Worm (Caenorhabditis elegans): ENCODE measurements around the gene F48F7.5.

F48F7.5 gene

ce11 chrX:13948167-13948566, 27.3 kb upstream of the F48F7.5 start:
- TF ChIP-seq ztf-4 (tag; optimal IDR thresholded peaks at IDR 0.05) (no peak), ztf-11 (tag; optimal IDR thresholded peaks at IDR 0.05) (peak in 1 of 2 experiments; percentile 9), sptf-1 (tag; optimal IDR thresholded peaks at IDR 0.05) (no peak), efl-1 (optimal IDR thresholded peaks at IDR 0.05) (no peak), efl-1 (GFP tag; optimal IDR thresholded peaks at IDR 0.05 in 1 of 2) (peak in 1 of 2 experiments; percentile 36), nhr-19 (GFP tag; conservative IDR thresholded peaks at IDR 0.05) (no peak), nhr-90 (tag; optimal IDR thresholded peaks at IDR 0.05; ENCODE audit: poor library complexity) (no peak), ceh-82 (tag; optimal IDR thresholded peaks at IDR 0.05) (peak in 1 of 3 experiments; percentile 1), swsn-7 (tag; optimal IDR thresholded peaks at IDR 0.05) (no peak), nhr-71 (tag; optimal IDR thresholded peaks at IDR 0.05) (no peak), ets-5 (GFP tag; IDR thresholded peaks at IDR 0.05) (no peak), lin-14 (GFP tag; optimal IDR thresholded peaks at IDR 0.05) (peak; percentile 20), nhr-76 (tag; optimal IDR thresholded peaks at IDR 0.05) (no peak), aly-2 (tag; optimal IDR thresholded peaks at IDR 0.05) (no peak), elt-3 (tag; optimal IDR thresholded peaks at IDR 0.05) (no peak), skn-1 (tag; optimal IDR thresholded peaks at IDR 0.05) (no peak), dsc-1 (tag; optimal IDR thresholded peaks at IDR 0.05) (peak; percentile 22)

- TF ChIP-seq unc-130 (tag; optimal IDR thresholded peaks at IDR 0.05) = no peak
- no peak for TF ChIP-seq ceh-90 (tag; optimal IDR thresholded peaks at IDR 0.05)
- TF ChIP-seq unc-62 (GFP tag; optimal IDR thresholded peaks at IDR 0.05) = no peak
Measured at ce11 chrX:13948810-13949209, 26.6 kb upstream of the F48F7.5 start, which contains the start of gene alg-1. TSS of gene alg-1 (plus strand) at chrX:13949110.

- TF ChIP-seq lin-35 (GFP tag; optimal IDR thresholded peaks at IDR 0.05) = peak; percentile 6 to 63
- TF ChIP-seq dpl-1 (GFP tag; optimal IDR thresholded peaks at IDR 0.05) = no peak
- no peak for TF ChIP-seq ceh-90 (tag; optimal IDR thresholded peaks at IDR 0.05)
- no peak for TF ChIP-seq unc-30 (tag; optimal IDR thresholded peaks at IDR 0.05)
- TF ChIP-seq elt-2 (tag; optimal IDR thresholded peaks at IDR 0.05) = no peak
- no peak for TF ChIP-seq unc-130 (tag; optimal IDR thresholded peaks at IDR 0.05)
- peak in 4 of 6 experiments; percentile 56 to 76 (median 68) for TF ChIP-seq elt-3 (tag; optimal IDR thresholded peaks at IDR 0.05)
- peak; percentile 58 for TF ChIP-seq nhr-47 (tag; optimal IDR thresholded peaks at IDR 0.05)
- no peak for TF ChIP-seq mef-2 (tag; optimal IDR thresholded peaks at IDR 0.05)
- TF ChIP-seq unc-62 (GFP tag; optimal IDR thresholded peaks at IDR 0.05) = no peak
- no peak for TF ChIP-seq unc-86 (tag; optimal IDR thresholded peaks at IDR 0.05)
- no peak for TF ChIP-seq ets-5 (GFP tag; IDR thresholded peaks at IDR 0.05)
- no peak for TF ChIP-seq snpc-4 (tag; optimal IDR thresholded peaks at IDR 0.05)
- TF ChIP-seq unc-98 (GFP tag; IDR thresholded peaks at IDR 0.05) = no peak
- TF ChIP-seq lin-15B (tag; optimal IDR thresholded peaks at IDR 0.05) = no peak
- no peak for TF ChIP-seq C34B4.2 (tag; optimal IDR thresholded peaks at IDR 0.05)
- TF ChIP-seq sox-4 (tag; optimal IDR thresholded peaks at IDR 0.05) = no peak
- peak; percentile 68 for TF ChIP-seq snu-23 (GFP tag; optimal IDR thresholded peaks at IDR 0.05)
- TF ChIP-seq rnt-1 (tag; optimal IDR thresholded peaks at IDR 0.05) = peak; percentile 32
- peak; percentile 40 for TF ChIP-seq xbp-1 (tag; optimal IDR thresholded peaks at IDR 0.05)
- peak; percentile 34 for TF ChIP-seq fos-1 (tag; optimal IDR thresholded peaks at IDR 0.05)
- peak; percentile 13 to 50 for TF ChIP-seq efl-1 (optimal IDR thresholded peaks at IDR 0.05)
- peak in 1 of 2 experiments; percentile 75 for TF ChIP-seq efl-1 (GFP tag; optimal IDR thresholded peaks at IDR 0.05 in 1 of 2)
- TF ChIP-seq pag-3 (tag; optimal IDR thresholded peaks at IDR 0.05; ENCODE audit: borderline replicate concordance, insufficient read depth) = no peak
- TF ChIP-seq egl-13 (tag; optimal IDR thresholded peaks at IDR 0.05) = no peak
- no peak for TF ChIP-seq ceh-63 (GFP tag; optimal IDR thresholded peaks at IDR 0.05)
- TF ChIP-seq ztf-11 (tag; optimal IDR thresholded peaks at IDR 0.05) = peak in 1 of 2 experiments; percentile 22
- peak; percentile 73 for TF ChIP-seq nhr-71 (tag; optimal IDR thresholded peaks at IDR 0.05)
- TF ChIP-seq fkh-8 (tag; optimal IDR thresholded peaks at IDR 0.05) = no peak
- TF ChIP-seq mdl-1 (tag; optimal IDR thresholded peaks at IDR 0.05) = peak in 1 of 2 experiments; percentile 38
- peak; percentile 38 to 72 for TF ChIP-seq egl-27 (tag; optimal IDR thresholded peaks at IDR 0.05)
- TF ChIP-seq hpl-2 (GFP tag; optimal IDR thresholded peaks at IDR 0.05) = no peak
- TF ChIP-seq vab-15 (tag; optimal IDR thresholded peaks at IDR 0.05) = no peak
- no peak for TF ChIP-seq dsc-1 (tag; optimal IDR thresholded peaks at IDR 0.05)
- no peak for TF ChIP-seq zag-1 (tag; optimal IDR thresholded peaks at IDR 0.05)
- peak; percentile 94 for TF ChIP-seq nhr-85 (tag)
- no peak for TF ChIP-seq sup-37 (GFP tag; optimal IDR thresholded peaks at IDR 0.05)
- TF ChIP-seq tbx-2 (tag; optimal IDR thresholded peaks at IDR 0.05) = peak; percentile 63
Measured at ce11 chrX:13950620-13951152, 24.8 kb upstream of the F48F7.5 start.

All from whole organism, L1 larva.